Fruit fly (Drosophila melanogaster) whole organism, adult: ENCODE results near the gene fry.

Experiments
- CG11617 ChIP-seq: fragments of 200-800 bp; sonication (Bioruptor generic); optimal IDR thresholded peaks from 2 replicates; lab custom pipeline; 2017; ENCODE audit warnings: mild to moderate bottlenecking, missing biosample characterization, missing genetic modification reagents, missing genetic modification characterization
- CG12768 ChIP-seq: fragments of 200-800 bp; sonication (Bioruptor generic); optimal IDR thresholded peaks from 2 replicates; lab custom pipeline; 2017; ENCODE audit warnings: missing biosample characterization, missing genetic modification characterization, mild to moderate bottlenecking, moderate library complexity, missing genetic modification reagents
- CG14711 ChIP-seq: fragments of 200-800 bp; sonication (Bioruptor generic); optimal IDR thresholded peaks from 2 replicates; lab custom pipeline; 2018; ENCODE audit warnings: missing biosample characterization, mild to moderate bottlenecking, missing genetic modification characterization, moderate library complexity
- CG33017 ChIP-seq: fragments of 200-800 bp; sonication (Bioruptor generic); optimal IDR thresholded peaks from 2 replicates; lab custom pipeline; 2018; ENCODE audit warnings: missing biosample characterization, mild to moderate bottlenecking, missing genetic modification characterization, moderate library complexity
- CG5204 ChIP-seq: fragments of 200-800 bp; sonication (Bioruptor generic); optimal IDR thresholded peaks from 2 replicates; lab custom pipeline; 2016; ENCODE audit warnings: missing biosample characterization, missing genetic modification characterization
- CG7045 ChIP-seq: fragments of 200-800 bp; sonication (Bioruptor generic); optimal IDR thresholded peaks from 2 replicates; lab custom pipeline; 2017; ENCODE audit warnings: missing biosample characterization, mild to moderate bottlenecking, missing genetic modification characterization
- CG7101 ChIP-seq: fragments of 200-800 bp; sonication (Bioruptor generic); optimal IDR thresholded peaks from 2 replicates; lab custom pipeline; 2018; ENCODE audit warnings: missing biosample characterization, mild to moderate bottlenecking, missing genetic modification characterization, moderate library complexity
- Clk ChIP-seq: fragments of 200-800 bp; sonication (Bioruptor generic); optimal IDR thresholded peaks from 2 replicates; lab custom pipeline; 2017; ENCODE audit warnings: missing biosample characterization, missing genetic modification characterization
- Crg-1 ChIP-seq: fragments of 200-800 bp; sonication (Bioruptor generic); optimal IDR thresholded peaks from 2 replicates; lab custom pipeline; 2016; ENCODE audit warnings: missing biosample characterization, missing genetic modification characterization
- Hr96 ChIP-seq: fragments of 200-800 bp; sonication (Bioruptor generic); optimal IDR thresholded peaks from 2 replicates; lab custom pipeline; 2016; ENCODE audit warnings: missing biosample characterization, missing genetic modification characterization
- Mnt ChIP-seq: fragments of 200-800 bp; sonication (Bioruptor generic); optimal IDR thresholded peaks from 2 replicates; lab custom pipeline; 2016; ENCODE audit warnings: missing biosample characterization, mild to moderate bottlenecking, missing genetic modification characterization
- bab1 ChIP-seq: fragments of 200-800 bp; sonication (Bioruptor generic); optimal IDR thresholded peaks from 3 replicates; lab custom pipeline; 2019; ENCODE audit warnings: missing biosample characterization, mild to moderate bottlenecking, missing genetic modification characterization, moderate library complexity
- cic ChIP-seq: fragments of 200-800 bp; sonication (Bioruptor generic); optimal IDR thresholded peaks from 2 replicates; lab custom pipeline; 2017; ENCODE audit warnings: missing biosample characterization, mild to moderate bottlenecking, missing genetic modification characterization, moderate library complexity
- cnc ChIP-seq, 2 experiments: fragments of >200 bp; optimal IDR thresholded peaks; 2 replicates each; lab custom pipeline; 2017
- kay ChIP-seq: fragments of 200-800 bp; sonication (Bioruptor generic); peaks from one replicate; lab custom pipeline; 2016; ENCODE audit warnings: missing biosample characterization, missing genetic modification characterization, borderline replicate concordance
- ovo ChIP-seq: fragments of 200-800 bp; sonication (Bioruptor generic); optimal IDR thresholded peaks from 2 replicates; lab custom pipeline; 2016; ENCODE audit warnings: missing biosample characterization, missing genetic modification characterization
- pad ChIP-seq: fragments of 200-800 bp; sonication (Bioruptor generic); optimal IDR thresholded peaks from 3 replicates; lab custom pipeline; 2017; ENCODE audit warnings: missing biosample characterization, missing genetic modification characterization, mild to moderate bottlenecking, moderate library complexity, missing genetic modification reagents
- tj ChIP-seq: fragments of 200-800 bp; sonication (Bioruptor generic); optimal IDR thresholded peaks from 3 replicates; lab custom pipeline; 2017; ENCODE audit warnings: missing biosample characterization, mild to moderate bottlenecking, missing genetic modification characterization, moderate library complexity
- toe ChIP-seq: fragments of 200-800 bp; sonication (Bioruptor generic); optimal IDR thresholded peaks from 2 replicates; lab custom pipeline; 2016; ENCODE audit warnings: missing biosample characterization, missing genetic modification characterization

The fry gene

DNA sequence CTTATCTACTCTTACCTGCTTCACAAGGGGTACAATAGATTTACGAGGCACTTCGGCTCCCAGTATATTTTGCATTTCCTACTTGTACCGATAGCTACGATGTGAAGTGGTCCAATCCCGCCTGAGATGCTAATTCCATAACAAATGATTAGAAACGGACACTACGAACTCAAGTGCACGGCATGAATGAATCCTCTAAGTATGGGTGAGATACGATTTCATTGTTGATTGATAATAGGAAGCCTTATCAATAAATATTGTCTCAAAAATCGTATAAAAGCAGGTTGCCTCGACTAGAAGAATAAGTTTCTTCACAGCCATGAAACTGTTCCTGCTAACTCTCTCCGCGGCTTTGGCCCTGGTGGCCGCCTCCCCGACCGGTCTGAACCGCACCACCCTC lies 38.2 kb downstream of the fry start, which contains the start of gene CG18180:
Gene CG18180 (plus strand): TSS at position 301 of the 400 bp plus-strand sequence.
- TF ChIP-seq CG5204 (GFP tag; lab: Kevin White, UChicago) (no peak), cic (peak; percentile 87)

DNA sequence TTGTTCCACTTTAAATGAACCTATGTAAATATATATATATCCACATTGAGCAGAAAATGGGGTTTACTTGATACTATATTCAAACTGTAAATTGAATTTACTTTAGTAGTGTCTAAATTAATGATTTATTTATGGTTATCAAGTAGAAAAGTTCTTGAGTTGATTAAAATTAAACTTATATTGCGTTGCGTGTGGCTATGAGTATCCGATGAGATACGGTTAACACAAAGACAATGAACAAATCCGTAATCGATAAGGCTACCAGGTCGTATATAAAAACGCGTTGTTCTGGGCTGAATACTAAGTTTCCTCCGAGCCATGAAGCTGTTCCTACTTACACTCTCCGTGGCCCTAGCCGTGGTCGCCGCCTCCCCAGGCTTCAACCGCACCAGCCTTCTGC lies 39.9 kb downstream of the fry start, which contains the start of gene CG18179:
Gene CG18179 (plus strand): TSS at position 301 of the 400 bp plus-strand sequence.
- TF ChIP-seq pad (GFP tag; lab: Kevin White, UChicago) = no peak
- TF ChIP-seq ovo (GFP tag; lab: Kevin White, UChicago) = no peak
- TF ChIP-seq CG7101 (tag; lab: Kevin White, UChicago) = no peak
- no peak for TF ChIP-seq CG11617
- TF ChIP-seq Hr96 = no peak
- no peak for TF ChIP-seq toe
- TF ChIP-seq Mnt (GFP tag; lab: Kevin White, UChicago) = no peak
- no peak for TF ChIP-seq CG33017 (tag; lab: Kevin White, UChicago)
- no peak for TF ChIP-seq kay
- TF ChIP-seq CG5204 (GFP tag; lab: Kevin White, UChicago) = no peak
- TF ChIP-seq bab1 (GFP tag; lab: Kevin White, UChicago) = no peak
- no peak for TF ChIP-seq tj
- TF ChIP-seq CG14711 (tag; lab: Kevin White, UChicago) = no peak
- TF ChIP-seq Clk (GFP tag; lab: Kevin White, UChicago) = no peak

DNA sequence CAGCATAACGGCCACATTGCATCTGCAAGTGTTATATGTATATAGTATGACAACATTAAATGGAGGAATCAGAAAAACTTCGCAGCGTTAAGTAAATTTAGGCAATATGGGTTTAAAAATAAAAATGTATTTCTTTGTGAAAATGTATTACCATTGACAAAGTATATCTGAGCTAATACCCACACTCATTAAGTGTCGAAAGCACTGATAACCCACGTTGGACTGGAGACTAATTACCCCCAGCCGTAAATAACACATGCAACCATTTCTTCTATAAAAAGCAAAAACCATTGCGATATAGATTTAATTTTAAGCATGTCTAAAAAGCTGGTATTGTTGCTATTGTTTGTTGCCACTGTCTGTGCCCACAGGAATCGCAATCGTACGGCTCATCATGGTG lies 41.1 kb downstream of the fry start, which contains the start of gene CG8329:
Gene CG8329 (plus strand): TSS at position 301 of the 400 bp plus-strand sequence.
- no peak for TF ChIP-seq CG11617
- TF ChIP-seq Hr96 = no peak
- TF ChIP-seq cnc (optimal IDR thresholded peaks at IDR 0.05; lab: Kevin White, UChicago) = no peak
- TF ChIP-seq pad (GFP tag; lab: Kevin White, UChicago) = no peak
- TF ChIP-seq Crg-1 (GFP tag; lab: Kevin White, UChicago) = no peak
- no peak for TF ChIP-seq Clk (GFP tag; lab: Kevin White, UChicago)
- no peak for TF ChIP-seq ovo (GFP tag; lab: Kevin White, UChicago)
- no peak for TF ChIP-seq kay
- TF ChIP-seq CG12768 (GFP tag; lab: Kevin White, UChicago) = no peak
- TF ChIP-seq CG33017 (tag; lab: Kevin White, UChicago) = no peak
- no peak for TF ChIP-seq Mnt (GFP tag; lab: Kevin White, UChicago)
- TF ChIP-seq cic = no peak

DNA sequence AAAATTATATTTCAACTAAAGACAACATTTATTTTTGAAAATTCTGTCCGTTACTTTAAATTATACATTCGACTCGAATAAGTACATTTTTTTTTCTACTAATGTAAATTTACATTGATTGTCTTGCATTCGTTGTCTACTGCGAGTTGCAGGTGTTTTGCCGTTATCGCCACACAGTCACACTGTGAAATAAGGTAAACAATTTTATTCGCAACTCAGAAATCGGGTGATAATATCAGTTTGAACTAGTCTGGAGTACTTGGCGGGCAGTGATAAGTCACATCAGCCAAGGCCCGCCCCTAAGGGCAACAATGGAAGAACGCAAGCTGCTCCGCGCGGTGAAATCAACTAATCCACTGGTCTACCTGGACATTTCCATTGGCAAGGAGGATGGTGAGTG lies 49.0 kb downstream of the fry start:
- TF ChIP-seq bab1 (GFP tag; lab: Kevin White, UChicago) (peak; percentile 42), pad (GFP tag; lab: Kevin White, UChicago) (no peak)

DNA sequence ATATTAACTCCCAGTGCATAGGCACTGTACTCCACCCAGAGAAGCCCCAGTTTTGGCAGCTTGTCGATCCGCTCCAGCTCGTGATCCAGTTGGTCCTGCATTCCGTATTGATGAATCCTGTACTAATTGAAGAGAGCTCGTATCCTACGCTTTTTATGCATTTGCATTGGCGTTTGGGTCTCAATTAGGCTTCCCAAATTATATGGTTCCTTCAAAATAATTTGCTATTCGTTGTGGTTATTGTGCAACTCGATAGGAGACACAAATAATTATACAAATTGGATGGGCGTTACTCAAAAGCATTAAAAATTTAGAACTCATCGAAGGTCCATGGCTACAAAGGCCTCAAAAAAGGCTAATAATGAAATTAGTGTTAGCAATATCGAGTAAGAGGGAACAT lies 49.8 kb downstream of the fry start, which contains the start of gene Or67b:
Gene Or67b (minus strand): TSS at position 101 of the 400 bp plus-strand sequence.
- TF ChIP-seq tj (no peak), bab1 (GFP tag; lab: Kevin White, UChicago) (no peak), CG14711 (tag; lab: Kevin White, UChicago) (no peak), ovo (GFP tag; lab: Kevin White, UChicago) (no peak), Clk (GFP tag; lab: Kevin White, UChicago) (no peak), Crg-1 (GFP tag; lab: Kevin White, UChicago) (no peak), toe (no peak), CG33017 (tag; lab: Kevin White, UChicago) (no peak), CG7101 (tag; lab: Kevin White, UChicago) (no peak), kay (no peak)

DNA sequence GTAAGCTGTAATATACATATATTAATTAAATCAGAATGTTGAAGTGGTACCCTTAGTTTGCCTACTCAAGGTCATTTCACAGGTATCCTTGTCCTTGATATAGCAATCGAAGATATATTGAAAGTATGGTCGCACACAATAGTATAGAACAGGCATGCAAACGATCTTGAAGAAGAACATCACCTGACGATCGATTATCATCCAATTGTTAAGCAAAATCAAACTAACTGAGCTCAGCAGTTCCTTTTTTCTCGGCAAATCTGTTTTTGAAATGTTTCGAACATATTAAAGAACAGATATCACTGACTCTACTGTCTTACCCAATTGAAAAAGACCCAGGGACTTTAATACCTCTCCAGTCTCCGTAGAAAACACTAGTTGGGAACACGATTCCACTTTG lies 50.5 kb downstream of the fry start, which contains the start of gene Cyp40:
Gene Cyp40 (plus strand): TSS at position 301 of the 400 bp plus-strand sequence.
- TF ChIP-seq toe (no peak), CG11617 (no peak)

DNA sequence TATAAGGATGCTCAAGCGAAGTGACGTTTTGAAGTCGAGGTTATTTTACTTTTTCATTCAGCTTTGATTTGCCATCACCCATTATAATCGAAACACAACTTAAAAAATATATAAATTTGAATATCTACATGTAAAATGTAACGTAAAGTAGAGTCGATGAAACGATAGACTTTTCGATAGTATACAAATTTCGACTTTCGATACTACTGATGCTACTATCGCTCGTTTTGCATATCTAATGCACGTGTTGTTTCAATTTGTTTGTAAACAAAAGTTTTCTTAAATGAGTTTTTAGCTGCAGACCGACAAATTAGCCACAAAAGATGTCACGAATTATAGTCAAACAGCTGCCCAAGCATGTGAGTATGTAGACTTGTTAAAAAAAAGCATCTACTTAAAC lies 54.9 kb downstream of the fry start, which contains the start of gene CG3335:
Gene CG3335 (plus strand): TSS at position 224 of the 400 bp plus-strand sequence.
- TF ChIP-seq pad (GFP tag; lab: Kevin White, UChicago) (no peak), Mnt (GFP tag; lab: Kevin White, UChicago) (peak; percentile 95)

DNA sequence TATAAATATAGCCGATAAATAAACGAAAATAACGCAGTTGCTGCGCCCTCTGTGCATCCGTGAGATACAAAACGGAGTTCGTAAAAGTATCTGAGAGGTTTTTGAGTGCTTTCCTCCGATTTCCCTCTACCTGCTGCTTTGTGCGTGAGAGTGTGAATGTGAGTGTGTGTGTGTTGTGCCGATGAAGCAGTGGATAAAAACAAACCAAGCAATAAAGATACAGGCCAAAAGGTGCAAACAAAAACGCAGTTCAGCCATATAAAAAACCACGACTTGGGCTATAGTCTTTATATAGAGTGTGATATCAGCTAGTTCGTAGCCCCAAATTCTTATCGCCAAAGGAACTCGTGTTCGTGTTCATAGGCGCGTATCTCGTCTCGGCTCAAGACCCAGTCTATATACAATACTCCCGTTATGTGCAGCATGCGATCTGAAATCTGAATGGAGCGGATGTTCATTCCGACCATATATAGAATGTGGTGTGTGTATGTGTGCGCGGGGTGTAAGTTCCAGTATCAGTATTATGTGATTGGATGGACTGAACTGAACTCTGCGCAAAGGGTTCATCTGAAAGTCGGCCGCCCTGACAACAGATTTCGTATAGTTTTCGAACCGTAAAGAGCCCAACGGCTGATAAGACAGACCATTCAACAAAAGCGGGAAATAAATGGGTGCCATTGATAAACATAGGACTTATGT lies 63.3 kb downstream of the fry start:
- TF ChIP-seq Clk (GFP tag; lab: Kevin White, UChicago) = no peak
- TF ChIP-seq CG7045 = no peak
- TF ChIP-seq cic = peak; percentile 11
- peak; percentile 48 for TF ChIP-seq tj
- no peak for TF ChIP-seq ovo (GFP tag; lab: Kevin White, UChicago)
- TF ChIP-seq bab1 (GFP tag; lab: Kevin White, UChicago) = no peak
- no peak for TF ChIP-seq toe
- no peak for TF ChIP-seq Crg-1 (GFP tag; lab: Kevin White, UChicago)
- TF ChIP-seq CG5204 (GFP tag; lab: Kevin White, UChicago) = no peak
- TF ChIP-seq CG14711 (tag; lab: Kevin White, UChicago) = no peak
- no peak for TF ChIP-seq CG12768 (GFP tag; lab: Kevin White, UChicago)
- TF ChIP-seq cnc (optimal IDR thresholded peaks at IDR 0.05; lab: Kevin White, UChicago) = no peak
- TF ChIP-seq CG33017 (tag; lab: Kevin White, UChicago) = no peak
- no peak for TF ChIP-seq CG7101 (tag; lab: Kevin White, UChicago)
- no peak for TF ChIP-seq Mnt (GFP tag; lab: Kevin White, UChicago)
